Fruit fly (Drosophila melanogaster) whole organism, embryonic: ENCODE data around the gene Kr-h1.

Source experiments
- Blimp-1 ChIP-seq: fragments of 200-800 bp; sonication (Bioruptor generic); optimal IDR thresholded peaks from 3 replicates; lab custom pipeline; 2018; ENCODE audit warnings: missing biosample characterization, missing genetic modification characterization, mild to moderate bottlenecking, moderate library complexity, missing genetic modification reagents
- CG10267 ChIP-seq: fragments of 200-800 bp; sonication (Bioruptor generic); optimal IDR thresholded peaks from 2 replicates; lab custom pipeline; 2018; ENCODE audit warnings: missing biosample characterization, mild to moderate bottlenecking, missing genetic modification characterization, moderate library complexity
- CG10321 ChIP-seq: fragments of 200-800 bp; sonication (Bioruptor generic); IDR thresholded peaks from 2 replicates; pipeline ENCODE4 v1.3.6; 2022; ENCODE audit warnings: missing biosample characterization, missing genetic modification characterization
- CG11504 ChIP-seq: fragments of 200-800 bp; sonication (Bioruptor generic); optimal IDR thresholded peaks from 3 replicates; lab custom pipeline; 2019; ENCODE audit warnings: missing biosample characterization, mild to moderate bottlenecking, missing genetic modification characterization, moderate library complexity
- CG11723 ChIP-seq: fragments of 200-800 bp; sonication (Bioruptor generic); optimal IDR thresholded peaks from 2 replicates; lab custom pipeline; 2017; ENCODE audit warnings: missing biosample characterization, mild to moderate bottlenecking, missing genetic modification characterization
- CG12104 ChIP-seq: fragments of 200-800 bp; sonication (Bioruptor generic); optimal IDR thresholded peaks from 3 replicates; lab custom pipeline; 2016; ENCODE audit warnings: missing biosample characterization, missing genetic modification characterization
- CG12659 ChIP-seq: fragments of 200-800 bp; sonication (Bioruptor generic); optimal IDR thresholded peaks from 3 replicates; lab custom pipeline; 2017; ENCODE audit warnings: mild to moderate bottlenecking, missing biosample characterization, missing genetic modification reagents, missing genetic modification characterization
- CG14710 ChIP-seq: fragments of 200-800 bp; sonication (Bioruptor generic); optimal IDR thresholded peaks from 3 replicates; lab custom pipeline; 2019; ENCODE audit warnings: missing biosample characterization, mild to moderate bottlenecking, missing genetic modification characterization, moderate library complexity
- CG15696 ChIP-seq: fragments of 200-800 bp; sonication (Bioruptor generic); optimal IDR thresholded peaks from 2 replicates; lab custom pipeline; 2019; ENCODE audit warnings: missing biosample characterization, mild to moderate bottlenecking, missing genetic modification characterization, moderate library complexity
- CG16813 ChIP-seq: fragments of 200-800 bp; sonication (Bioruptor generic); IDR thresholded peaks from 3 replicates; pipeline ENCODE4 v1.3.6; 2022; ENCODE audit warnings: missing biosample characterization, missing genetic modification characterization; ENCODE audit not compliant: partially characterized antibody
- CG2120 ChIP-seq: fragments of 200-800 bp; sonication (Bioruptor generic); optimal IDR thresholded peaks from 3 replicates; lab custom pipeline; 2016; ENCODE audit warnings: missing biosample characterization, missing genetic modification characterization
- CG2129 ChIP-seq: fragments of 200-800 bp; sonication (Bioruptor generic); IDR thresholded peaks from 2 replicates; pipeline ENCODE4 v1.3.6; 2022; ENCODE audit warnings: missing biosample characterization, missing genetic modification characterization; ENCODE audit not compliant: partially characterized antibody
- CG30403 ChIP-seq: fragments of 200-800 bp; sonication (Bioruptor generic); optimal IDR thresholded peaks from 3 replicates; lab custom pipeline; 2016; ENCODE audit warnings: missing biosample characterization, missing genetic modification characterization
- CG31224 ChIP-seq: fragments of 200-800 bp; sonication (Bioruptor generic); IDR thresholded peaks from 2 replicates; pipeline ENCODE4 v1.3.6; 2022; ENCODE audit warnings: missing biosample characterization, missing genetic modification characterization
- CG33213 ChIP-seq: fragments of 200-800 bp; sonication (Bioruptor generic); optimal IDR thresholded peaks from 3 replicates; lab custom pipeline; 2016; ENCODE audit warnings: missing biosample characterization, missing genetic modification characterization
- CG34422 ChIP-seq: fragments of 200-800 bp; sonication (Bioruptor generic); IDR thresholded peaks from 3 replicates; pipeline ENCODE4 v1.3.6; 2022; ENCODE audit warnings: missing biosample characterization, missing genetic modification characterization
- CG3995 ChIP-seq: fragments of 200-800 bp; sonication (Bioruptor generic); optimal IDR thresholded peaks from 3 replicates; lab custom pipeline; 2016; ENCODE audit warnings: missing biosample characterization, missing genetic modification characterization
- CG7963 ChIP-seq: fragments of 200-800 bp; sonication (Bioruptor generic); IDR thresholded peaks from 3 replicates; pipeline ENCODE4 v1.3.6; 2022; ENCODE audit warnings: missing biosample characterization, missing genetic modification characterization; ENCODE audit not compliant: partially characterized antibody
- Deaf1 ChIP-seq: fragments of 200-800 bp; optimal IDR thresholded peaks from 3 replicates; lab custom pipeline; 2019; ENCODE audit warnings: missing biosample characterization, mild to moderate bottlenecking, missing genetic modification characterization, moderate library complexity
- Doc2 ChIP-seq: fragments of 200-800 bp; sonication (Bioruptor generic); IDR thresholded peaks from 2 replicates; pipeline ENCODE4 v1.3.6; 2022; ENCODE audit warnings: missing biosample characterization, missing genetic modification characterization
- Doc3 ChIP-seq: fragments of 200-800 bp; sonication (Bioruptor generic); IDR thresholded peaks from 3 replicates; pipeline ENCODE4 v1.3.6; 2022; ENCODE audit warnings: missing biosample characterization, missing genetic modification characterization; ENCODE audit not compliant: partially characterized antibody
- Dp ChIP-seq: fragments of 200-800 bp; sonication (Bioruptor generic); optimal IDR thresholded peaks from 2 replicates; lab custom pipeline; 2018; ENCODE audit warnings: missing biosample characterization, mild to moderate bottlenecking, missing genetic modification characterization, moderate library complexity
- Fer3 ChIP-seq: fragments of 200-800 bp; sonication (Bioruptor generic); optimal IDR thresholded peaks from 2 replicates; lab custom pipeline; 2018; ENCODE audit warnings: missing biosample characterization, mild to moderate bottlenecking, missing genetic modification characterization, moderate library complexity
- HmgZ ChIP-seq: fragments of 200-800 bp; sonication (Bioruptor generic); optimal IDR thresholded peaks from 2 replicates; lab custom pipeline; 2018; ENCODE audit warnings: missing biosample characterization, mild to moderate bottlenecking, missing genetic modification characterization
- Hsf ChIP-seq: fragments of 200-800 bp; sonication (Bioruptor generic); optimal IDR thresholded peaks from 3 replicates; lab custom pipeline; 2016; ENCODE audit warnings: missing biosample characterization, missing genetic modification characterization
- Jarid2 ChIP-seq: fragments of 200-800 bp; sonication (Bioruptor generic); optimal IDR thresholded peaks from 3 replicates; lab custom pipeline; 2017; ENCODE audit warnings: mild to moderate bottlenecking, missing biosample characterization, missing genetic modification reagents, missing genetic modification characterization
- Med ChIP-seq: fragments of 200-800 bp; sonication (Bioruptor generic); peaks from one replicate; lab custom pipeline; 2016; ENCODE audit warnings: missing biosample characterization, missing genetic modification characterization, mild to moderate bottlenecking, inconsistent platforms, moderate library complexity
- Nf-YA ChIP-seq: fragments of 200-800 bp; sonication (Bioruptor generic); IDR thresholded peaks from 2 replicates; pipeline ENCODE4 v1.3.6; 2022; ENCODE audit warnings: missing biosample characterization, missing genetic modification characterization
- Opbp ChIP-seq: fragments of 200-800 bp; sonication (Bioruptor generic); IDR thresholded peaks from 3 replicates; pipeline ENCODE4 v1.3.6; 2022; ENCODE audit warnings: missing biosample characterization, missing genetic modification characterization; ENCODE audit not compliant: partially characterized antibody
- Sox100B ChIP-seq: fragments of 200-800 bp; sonication (Bioruptor generic); optimal IDR thresholded peaks from 3 replicates; lab custom pipeline; 2018; ENCODE audit warnings: missing biosample characterization, mild to moderate bottlenecking, missing genetic modification characterization
- Tbp ChIP-seq: fragments of >200 bp; optimal IDR thresholded peaks from 2 replicates; lab custom pipeline; 2018; ENCODE audit warnings: missing biosample characterization, missing genetic modification characterization
- Usf ChIP-seq: fragments of 200-800 bp; sonication (Bioruptor generic); optimal IDR thresholded peaks from 2 replicates; lab custom pipeline; 2017; ENCODE audit warnings: missing genotype, missing biosample characterization, missing genetic modification characterization
- Xbp1 ChIP-seq: fragments of 200-800 bp; sonication (Bioruptor generic); optimal IDR thresholded peaks from 3 replicates; lab custom pipeline; 2016; ENCODE audit warnings: missing biosample characterization, mild to moderate bottlenecking, missing genetic modification characterization
- ato ChIP-seq: fragments of 200-800 bp; sonication (Bioruptor generic); IDR thresholded peaks from 2 replicates; pipeline ENCODE4 v1.3.6; 2022; ENCODE audit warnings: missing biosample characterization, missing genetic modification characterization; ENCODE audit not compliant: partially characterized antibody
- bbx ChIP-seq: fragments of 200-800 bp; sonication (Bioruptor generic); IDR thresholded peaks from 2 replicates; pipeline ENCODE4 v1.3.6; 2022; ENCODE audit warnings: missing biosample characterization, missing genetic modification characterization; ENCODE audit not compliant: partially characterized antibody
- cwo ChIP-seq: fragments of 200-800 bp; sonication (Bioruptor generic); optimal IDR thresholded peaks from 3 replicates; lab custom pipeline; 2017; ENCODE audit warnings: missing biosample characterization, missing genetic modification characterization, mild to moderate bottlenecking, moderate library complexity, missing genetic modification reagents
- dmrt99B ChIP-seq: fragments of 200-800 bp; sonication (Bioruptor generic); optimal IDR thresholded peaks from 2 replicates; lab custom pipeline; 2018; ENCODE audit warnings: missing biosample characterization, mild to moderate bottlenecking, missing genetic modification characterization, moderate library complexity
- ewg ChIP-seq: fragments of 200-800 bp; sonication (Bioruptor generic); optimal IDR thresholded peaks from 3 replicates; lab custom pipeline; 2017; ENCODE audit warnings: mild to moderate bottlenecking, missing biosample characterization, missing genetic modification reagents, missing genetic modification characterization
- inv ChIP-seq: fragments of 200-800 bp; sonication (Bioruptor generic); IDR thresholded peaks from 2 replicates; pipeline ENCODE4 v1.3.6; 2022; ENCODE audit warnings: missing biosample characterization, missing genetic modification characterization; ENCODE audit not compliant: partially characterized antibody
- kni ChIP-seq: fragments of 200-800 bp; sonication (Bioruptor generic); optimal IDR thresholded peaks from 3 replicates; lab custom pipeline; 2017; ENCODE audit warnings: mild to moderate bottlenecking, missing biosample characterization, missing genetic modification reagents, missing genetic modification characterization
- mirr ChIP-seq: fragments of 200-800 bp; sonication (Bioruptor generic); optimal IDR thresholded peaks from 3 replicates; lab custom pipeline; 2018; ENCODE audit warnings: missing biosample characterization, mild to moderate bottlenecking, missing genetic modification characterization
- onecut ChIP-seq: fragments of 200-800 bp; sonication (Bioruptor generic); IDR thresholded peaks from 2 replicates; pipeline ENCODE4 v1.3.6; 2022; ENCODE audit warnings: missing biosample characterization, missing genetic modification characterization
- pan ChIP-seq, 4 experiments: fragments of >200 bp in 3 of 4; fragments of 200-800 bp in 1 of 4; sonication (Bioruptor generic) in 1 of 4; optimal IDR thresholded peaks in 3 of 4; IDR thresholded peaks in 1 of 4; 2 replicates each; pipeline versions ENCODE4 v1.3.6 to Lab custom; 2017 to 2022; ENCODE audit warnings: missing biosample characterization in 2 of 4, missing genetic modification characterization in 2 of 4, mixed read lengths in 1 of 4
- shn ChIP-seq: fragments of 200-800 bp; sonication (Bioruptor generic); optimal IDR thresholded peaks from 3 replicates; lab custom pipeline; 2016; ENCODE audit warnings: missing biosample characterization, missing genetic modification characterization
- sug ChIP-seq: fragments of 200-800 bp; optimal IDR thresholded peaks from 2 replicates; lab custom pipeline; 2019; ENCODE audit warnings: missing biosample characterization, mild to moderate bottlenecking, missing genetic modification characterization, moderate library complexity
- unc-4 ChIP-seq: fragments of 200-800 bp; sonication (Bioruptor generic); IDR thresholded peaks from 2 replicates; pipeline ENCODE4 v1.3.6; 2022; ENCODE audit warnings: missing biosample characterization, missing genetic modification characterization; ENCODE audit not compliant: partially characterized antibody
- zen2 ChIP-seq: fragments of 200-800 bp; sonication (Bioruptor generic); IDR thresholded peaks from 3 replicates; pipeline ENCODE4 v1.3.6; 2022; ENCODE audit warnings: missing biosample characterization, missing genetic modification characterization; ENCODE audit not compliant: partially characterized antibody

Gene Kr-h1

DNA sequence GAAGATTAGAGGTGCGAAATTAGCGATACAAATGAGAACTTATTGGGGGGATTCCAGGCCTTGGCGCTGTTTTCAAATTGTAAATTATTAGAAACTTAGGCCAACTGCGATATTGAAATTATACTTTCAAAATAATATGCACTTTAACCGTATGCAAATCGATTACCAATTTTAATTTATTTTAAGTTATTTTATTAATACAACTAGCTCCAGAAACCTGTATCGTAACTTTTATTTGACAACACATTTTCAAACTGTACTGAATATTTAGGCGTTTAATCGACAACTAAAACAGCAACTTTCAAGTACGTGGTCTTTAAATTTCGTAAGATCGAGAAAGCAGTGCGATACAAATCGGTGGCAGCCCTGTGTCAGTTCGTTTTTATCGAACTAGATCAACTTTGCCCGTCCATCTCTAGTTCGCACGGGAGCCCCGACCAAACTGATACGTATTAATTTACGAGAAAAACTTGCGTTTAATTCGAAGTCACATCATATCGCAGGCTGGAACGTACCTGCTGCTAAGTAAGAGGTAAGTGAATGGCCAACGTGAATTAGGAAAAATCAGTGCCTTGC, 11.7 kb upstream of the Kr-h1 start, which contains the start of the genes CG9154 and Kr-h2:
TSS of gene CG9154 (minus strand) at position 31 of the 576 bp plus-strand sequence.
TSS of gene Kr-h2 (plus strand) at position 335 of the 576 bp plus-strand sequence.
- TF ChIP-seq Doc3 (GFP tag; lab: Robert Waterston, UW) (peak; percentile 44; the same call in 2 of the 3 replicates), CG31224 (GFP tag; lab: Robert Waterston, UW) (peak; percentile 25; the same call in 1 of the 2 replicates), cwo (peak; percentile 31), Med (peak; percentile 75), Doc2 (GFP tag; lab: Robert Waterston, UW) (no peak), CG15696 (peak; percentile 13), HmgZ (tag; lab: Kevin White, UChicago) (peak; percentile 12), unc-4 (peak; percentile 61), mirr (peak; percentile 24), shn (GFP tag; lab: Kevin White, UChicago) (peak; percentile 25), Opbp (peak; percentile 77), dmrt99B (tag; lab: Kevin White, UChicago) (peak; percentile 23), CG2129 (GFP tag; lab: Robert Waterston, UW) (peak; percentile 32; the same call in 1 of the 2 replicates), Blimp-1 (GFP tag; lab: Kevin White, UChicago) (peak; percentile 0), pan (optimal IDR thresholded peaks at IDR 0.05; lab: Kevin White, UChicago) (no peak), pan (GFP tag; optimal IDR thresholded peaks at IDR 0.05 in 1 of 2, IDR thresholded peaks at IDR 0.05 in 1 of 2) (peak in 1 of 2 experiments; percentile 41), CG12659 (peak; percentile 79), Hsf (GFP tag; lab: Kevin White, UChicago) (peak; percentile 32), kni (GFP tag; lab: Kevin White, UChicago) (peak; percentile 55), ewg (GFP tag; lab: Kevin White, UChicago) (no peak), CG34422 (peak; percentile 11; the same call in 1 of the 3 replicates), CG11723 (GFP tag; lab: Kevin White, UChicago) (peak; percentile 14), Usf (peak; percentile 3), Deaf1 (tag; lab: Kevin White, UChicago) (peak; percentile 33), Xbp1 (peak; percentile 81), Tbp (GFP tag; lab: Kevin White, UChicago) (no peak), Nf-YA (GFP tag; lab: Robert Waterston, UW) (no peak), CG10267 (tag; lab: Kevin White, UChicago) (peak; percentile 57), Jarid2 (peak; percentile 14), inv (GFP tag; lab: Robert Waterston, UW) (peak; percentile 57; the same call in 1 of the 2 replicates), zen2 (GFP tag; lab: Robert Waterston, UW) (peak; percentile 39; the same call in 1 of the 3 replicates), sug (peak; percentile 64), Dp (peak; percentile 84), CG30403 (GFP tag; lab: Kevin White, UChicago) (peak; percentile 48), CG3995 (GFP tag; lab: Kevin White, UChicago) (peak; percentile 3), bbx (peak; percentile 63), CG7963 (GFP tag; lab: Robert Waterston, UW) (peak; percentile 77), CG14710 (tag; lab: Kevin White, UChicago) (peak; percentile 69), ato (GFP tag; lab: Robert Waterston, UW) (peak; percentile 62; the same call in 1 of the 2 replicates), onecut (0 out of 2 replicates have a peak, but pooled peaks have one; percentile 4), CG33213 (GFP tag; lab: Kevin White, UChicago) (no peak), CG11504 (tag; lab: Kevin White, UChicago) (peak; percentile 39), CG10321 (GFP tag; lab: Robert Waterston, UW) (no peak), Sox100B (GFP tag; lab: Kevin White, UChicago) (peak; percentile 1), CG2120 (peak; percentile 70), CG16813 (peak; percentile 73), CG12104 (no peak), Fer3 (tag; lab: Kevin White, UChicago) (no peak)
